Worm (Caenorhabditis elegans) whole organism, mixed stage, embryonic: Measurements from ENCODE around the gene bath-27.

ENCODE experiments used
- M03D4.4 ChIP-seq: sonication (generic microtip); optimal IDR thresholded peaks from 2 replicates; lab custom pipeline; 2017; ENCODE audit warnings: mild to moderate bottlenecking, missing genetic modification characterization, missing compliant biosample characterization
- ceh-39 ChIP-seq: fragments of 150-350 bp; optimal IDR thresholded peaks from 2 replicates; lab custom pipeline; 2014; ENCODE audit warnings: missing biosample characterization, missing genetic modification characterization
- ceh-43 ChIP-seq: fragments of 200-800 bp; sonication (Bioruptor generic); optimal IDR thresholded peaks from 2 replicates; lab custom pipeline; 2018; ENCODE audit warnings: mild to moderate bottlenecking, missing genetic modification characterization, moderate library complexity, missing compliant biosample characterization
- drap-1 ChIP-seq: fragments of 200-800 bp; sonication (Bioruptor generic); optimal IDR thresholded peaks from 3 replicates; lab custom pipeline; 2018; ENCODE audit warnings: mild to moderate bottlenecking, missing genetic modification characterization, missing compliant biosample characterization
- mab-5 ChIP-seq: fragments of 150-350 bp; optimal IDR thresholded peaks from 2 replicates; lab custom pipeline; 2014; ENCODE audit warnings: missing biosample characterization, missing genetic modification characterization
- nhr-28 ChIP-seq: fragments of 150-350 bp; optimal IDR thresholded peaks from 2 replicates; lab custom pipeline; 2014; ENCODE audit warnings: missing biosample characterization, missing genetic modification characterization
- snpc-4 ChIP-seq: fragments of 150-350 bp; optimal IDR thresholded peaks from 2 replicates; lab custom pipeline; 2014; ENCODE audit warnings: missing biosample characterization, missing genetic modification characterization
- unc-62 ChIP-seq: fragments of 150-350 bp; optimal IDR thresholded peaks from 2 replicates; lab custom pipeline; 2014; ENCODE audit warnings: missing biosample characterization, missing genetic modification reagents, missing genetic modification characterization
- zip-8 ChIP-seq: fragments of 150-350 bp; optimal IDR thresholded peaks from 2 replicates; lab custom pipeline; 2014; ENCODE audit warnings: missing biosample characterization, missing genetic modification characterization
- ztf-11 ChIP-seq: fragments of 150-350 bp; optimal IDR thresholded peaks from 2 replicates; lab custom pipeline; 2014; ENCODE audit warnings: missing biosample characterization, missing genetic modification characterization

- TF ChIP-seq ztf-11 (tag; lab: Kevin White, UChicago) (no peak), ceh-43 (GFP tag; lab: Kevin White, UChicago) (no peak), ceh-39 (tag; lab: Kevin White, UChicago) (no peak), mab-5 (tag; lab: Kevin White, UChicago) (no peak), unc-62 (GFP tag; lab: Kevin White, UChicago) (no peak), drap-1 (no peak), nhr-28 (no peak), zip-8 (no peak), snpc-4 (no peak), M03D4.4 (no peak)
These were observed 18.7 kb upstream of the bath-27 start, which contains the start of gene F14D2.5 for ce11 chrII:3340251-3340650.
